Fruit fly (Drosophila melanogaster) S2 (cell line): Measurements from ENCODE around the gene Or63a.

ENCODE experiments used
- CG8478 ChIP-seq: fragments of >200 bp; optimal IDR thresholded peaks from 2 replicates; lab custom pipeline; 2018
- CTCF ChIP-seq, 2 experiments: fragments of >200 bp; optimal IDR thresholded peaks; 2 replicates each; lab custom pipeline; 2018

dm6 chr3L:3001445-3001844 lies 40.1 kb downstream of the Or63a start, which contains the start of gene FMRFaR:
- TF ChIP-seq CG8478 (no peak), CTCF (optimal IDR thresholded peaks at IDR 0.05; lab: Kevin White, UChicago) (no peak)
